Fruit fly (Drosophila melanogaster) whole organism, embryonic: Measurements from ENCODE around the gene CG33791.

Source experiments
- CG11085 ChIP-seq: fragments of 200-800 bp; sonication (Bioruptor generic); IDR thresholded peaks from 2 replicates; pipeline ENCODE4 v1.3.6; 2022; ENCODE audit warnings: missing biosample characterization, missing genetic modification characterization
- CG11093 ChIP-seq: fragments of 200-800 bp; sonication (Bioruptor generic); IDR thresholded peaks from 3 replicates; pipeline ENCODE4 v1.3.6; 2022; ENCODE audit warnings: missing biosample characterization, missing genetic modification characterization
- CG12391 ChIP-seq: fragments of 200-800 bp; sonication (Bioruptor generic); optimal IDR thresholded peaks from 3 replicates; lab custom pipeline; 2018; ENCODE audit warnings: missing biosample characterization, mild to moderate bottlenecking, missing genetic modification characterization, moderate library complexity
- CG15696 ChIP-seq: fragments of 200-800 bp; sonication (Bioruptor generic); optimal IDR thresholded peaks from 2 replicates; lab custom pipeline; 2019; ENCODE audit warnings: missing biosample characterization, mild to moderate bottlenecking, missing genetic modification characterization, moderate library complexity
- CG16779 ChIP-seq: fragments of 200-800 bp; sonication (Bioruptor generic); IDR thresholded peaks from 2 replicates; pipeline ENCODE4 v1.3.6; 2022; ENCODE audit warnings: missing biosample characterization, missing genetic modification characterization
- CG17361 ChIP-seq: fragments of 200-800 bp; sonication (Bioruptor generic); IDR thresholded peaks from 3 replicates; pipeline ENCODE4 v1.3.6; 2022; ENCODE audit warnings: missing biosample characterization, missing genetic modification characterization
- CG17385 ChIP-seq: fragments of 200-800 bp; sonication (Bioruptor generic); optimal IDR thresholded peaks from 3 replicates; lab custom pipeline; 2018; ENCODE audit warnings: missing biosample characterization, mild to moderate bottlenecking, missing genetic modification characterization
- CG18599 ChIP-seq: fragments of 200-800 bp; sonication (Bioruptor generic); optimal IDR thresholded peaks from 3 replicates; lab custom pipeline; 2017; ENCODE audit warnings: missing biosample characterization, missing genetic modification characterization, mild to moderate bottlenecking, moderate library complexity, missing genetic modification reagents
- CG30403 ChIP-seq: fragments of 200-800 bp; sonication (Bioruptor generic); optimal IDR thresholded peaks from 3 replicates; lab custom pipeline; 2016; ENCODE audit warnings: missing biosample characterization, missing genetic modification characterization
- CG31388 ChIP-seq: fragments of 200-800 bp; sonication (Bioruptor generic); optimal IDR thresholded peaks from 2 replicates; lab custom pipeline; 2016; ENCODE audit warnings: missing biosample characterization, missing genetic modification characterization
- CG3995 ChIP-seq: fragments of 200-800 bp; sonication (Bioruptor generic); optimal IDR thresholded peaks from 3 replicates; lab custom pipeline; 2016; ENCODE audit warnings: missing biosample characterization, missing genetic modification characterization
- CG4854 ChIP-seq: fragments of 200-800 bp; sonication (Bioruptor generic); optimal IDR thresholded peaks from 2 replicates; lab custom pipeline; 2016; ENCODE audit warnings: missing biosample characterization, missing genetic modification characterization, inconsistent platforms
- CG5245 ChIP-seq: fragments of 200-800 bp; sonication (Bioruptor generic); optimal IDR thresholded peaks from 3 replicates; lab custom pipeline; 2016; ENCODE audit warnings: missing biosample characterization, missing genetic modification characterization
- CG6689 ChIP-seq: fragments of 200-800 bp; sonication (Bioruptor generic); IDR thresholded peaks from 2 replicates; pipeline ENCODE4 v1.3.6; 2022; ENCODE audit warnings: missing biosample characterization, missing genetic modification characterization
- CG7271 ChIP-seq: fragments of 200-800 bp; sonication (Bioruptor generic); optimal IDR thresholded peaks from 2 replicates; lab custom pipeline; 2018; ENCODE audit warnings: missing biosample characterization, mild to moderate bottlenecking, missing genetic modification characterization, moderate library complexity
- CG7556 ChIP-seq: fragments of 200-800 bp; sonication (Bioruptor generic); optimal IDR thresholded peaks from 2 replicates; lab custom pipeline; 2017; ENCODE audit warnings: missing biosample characterization, mild to moderate bottlenecking, missing genetic modification characterization
- CG7987 ChIP-seq: fragments of 200-800 bp; sonication (Bioruptor generic); optimal IDR thresholded peaks from 2 replicates; lab custom pipeline; 2018; ENCODE audit warnings: missing biosample characterization, mild to moderate bottlenecking, missing genetic modification characterization, moderate library complexity
- CG8765 ChIP-seq: fragments of 200-800 bp; sonication (Bioruptor generic); IDR thresholded peaks from 2 replicates; pipeline ENCODE4 v1.3.6; 2022; ENCODE audit warnings: missing biosample characterization, missing genetic modification characterization
- CG8944 ChIP-seq: fragments of 200-800 bp; sonication (Bioruptor generic); optimal IDR thresholded peaks from 3 replicates; lab custom pipeline; 2016; ENCODE audit warnings: missing biosample characterization, missing genetic modification characterization
- CHES-1-like ChIP-seq: fragments of 200-800 bp; sonication (Bioruptor generic); optimal IDR thresholded peaks from 2 replicates; lab custom pipeline; 2016; ENCODE audit warnings: missing biosample characterization, missing genetic modification characterization
- Camta ChIP-seq: fragments of 200-800 bp; sonication (Bioruptor generic); optimal IDR thresholded peaks from 2 replicates; lab custom pipeline; 2016; ENCODE audit warnings: missing biosample characterization, missing genetic modification characterization
- CkIIα-i1 ChIP-seq: fragments of 200-800 bp; sonication (Bioruptor generic); IDR thresholded peaks from 2 replicates; pipeline ENCODE4 v1.3.6; 2022; ENCODE audit warnings: missing biosample characterization, missing genetic modification characterization
- CoRest ChIP-seq: fragments of 200-800 bp; sonication (Bioruptor generic); optimal IDR thresholded peaks from 3 replicates; lab custom pipeline; 2018; ENCODE audit warnings: missing biosample characterization, mild to moderate bottlenecking, missing genetic modification characterization, moderate library complexity
- D ChIP-seq, 2 experiments: fragments of 200-800 bp in 1 of 2; fragments of >200 bp in 1 of 2; sonication (Bioruptor generic) in 1 of 2; optimal IDR thresholded peaks; 2 replicates in 1 of 2; 3 replicates in 1 of 2; lab custom pipeline; 2017; ENCODE audit warnings: mild to moderate bottlenecking in 1 of 2, missing biosample characterization in 1 of 2, missing genetic modification characterization in 1 of 2, missing genetic modification reagents in 1 of 2
- Drgx ChIP-seq: fragments of 200-800 bp; sonication (Bioruptor generic); IDR thresholded peaks from 2 replicates; pipeline ENCODE4 v1.3.6; 2022; ENCODE audit warnings: missing biosample characterization, missing genetic modification characterization
- HLH3B ChIP-seq: fragments of 200-800 bp; sonication (Bioruptor generic); IDR thresholded peaks from 2 replicates; pipeline ENCODE4 v1.3.6; 2022; ENCODE audit warnings: missing biosample characterization, missing genetic modification characterization
- Hr3 ChIP-seq: fragments of 200-800 bp; sonication (Bioruptor generic); optimal IDR thresholded peaks from 3 replicates; lab custom pipeline; 2016; ENCODE audit warnings: missing biosample characterization, missing genetic modification characterization
- Max ChIP-seq: fragments of 200-800 bp; sonication (Bioruptor generic); optimal IDR thresholded peaks from 2 replicates; lab custom pipeline; 2016; ENCODE audit warnings: missing biosample characterization, mild to moderate bottlenecking, missing genetic modification characterization
- Ptx1 ChIP-seq: fragments of 200-800 bp; sonication (Bioruptor generic); IDR thresholded peaks from 2 replicates; pipeline ENCODE4 v1.3.6; 2022; ENCODE audit warnings: missing biosample characterization, missing genetic modification characterization
- Xbp1 ChIP-seq: fragments of 200-800 bp; sonication (Bioruptor generic); optimal IDR thresholded peaks from 3 replicates; lab custom pipeline; 2016; ENCODE audit warnings: missing biosample characterization, mild to moderate bottlenecking, missing genetic modification characterization
- Xrp1 ChIP-seq: fragments of 200-800 bp; sonication (Bioruptor generic); IDR thresholded peaks from 2 replicates; pipeline ENCODE4 v1.3.6; 2022; ENCODE audit warnings: missing biosample characterization, missing genetic modification characterization
- ato ChIP-seq: fragments of 200-800 bp; sonication (Bioruptor generic); IDR thresholded peaks from 2 replicates; pipeline ENCODE4 v1.3.6; 2022; ENCODE audit warnings: missing biosample characterization, missing genetic modification characterization; ENCODE audit not compliant: partially characterized antibody
- az2 ChIP-seq: fragments of 200-800 bp; sonication (Bioruptor generic); optimal IDR thresholded peaks from 3 replicates; lab custom pipeline; 2016; ENCODE audit warnings: missing biosample characterization, missing genetic modification characterization
- chm ChIP-seq: fragments of 200-800 bp; sonication (Bioruptor generic); IDR thresholded peaks from 2 replicates; pipeline ENCODE4 v1.3.6; 2022; ENCODE audit warnings: missing biosample characterization, missing genetic modification characterization
- corto ChIP-seq: fragments of 200-800 bp; sonication (Bioruptor generic); optimal IDR thresholded peaks from 2 replicates; lab custom pipeline; 2016; ENCODE audit warnings: missing biosample characterization, mild to moderate bottlenecking, missing genetic modification characterization, moderate library complexity
- esg ChIP-seq: fragments of 200-800 bp; sonication (Bioruptor generic); conservative IDR thresholded peaks from 2 replicates; pipeline ENCODE4 v1.3.6; 2022; ENCODE audit warnings: missing biosample characterization, missing genetic modification characterization
- ewg ChIP-seq: fragments of 200-800 bp; sonication (Bioruptor generic); optimal IDR thresholded peaks from 3 replicates; lab custom pipeline; 2017; ENCODE audit warnings: mild to moderate bottlenecking, missing biosample characterization, missing genetic modification reagents, missing genetic modification characterization
- gcm ChIP-seq: fragments of 200-800 bp; sonication (Bioruptor generic); optimal IDR thresholded peaks from 2 replicates; lab custom pipeline; 2019; ENCODE audit warnings: missing biosample characterization, mild to moderate bottlenecking, missing genetic modification characterization, moderate library complexity
- gcm2 ChIP-seq: fragments of 200-800 bp; sonication (Bioruptor generic); optimal IDR thresholded peaks from 2 replicates; lab custom pipeline; 2016; ENCODE audit warnings: missing biosample characterization, missing genetic modification characterization
- gfzf ChIP-seq: fragments of 200-800 bp; sonication (Bioruptor generic); optimal IDR thresholded peaks from 2 replicates; lab custom pipeline; 2016; ENCODE audit warnings: missing biosample characterization, mild to moderate bottlenecking, missing genetic modification characterization, moderate library complexity
- grn ChIP-seq: fragments of 200-800 bp; sonication (Bioruptor generic); optimal IDR thresholded peaks from 3 replicates; lab custom pipeline; 2017; ENCODE audit warnings: missing biosample characterization, missing genetic modification characterization
- jumu ChIP-seq: fragments of 200-800 bp; sonication (Bioruptor generic); optimal IDR thresholded peaks from 3 replicates; lab custom pipeline; 2016; ENCODE audit warnings: missing biosample characterization, missing genetic modification characterization
- lola ChIP-seq, 3 experiments: fragments of >200 bp in 2 of 3; fragments of 200-800 bp in 1 of 3; sonication (Bioruptor generic) in 1 of 3; optimal IDR thresholded peaks; 2 replicates each; lab custom pipeline; 2017 to 2019; ENCODE audit warnings: missing biosample characterization in 3 of 3, missing genetic modification characterization in 3 of 3, mild to moderate bottlenecking in 1 of 3, moderate library complexity in 1 of 3
- peb ChIP-seq: fragments of 200-800 bp; sonication (Bioruptor generic); IDR thresholded peaks from 2 replicates; pipeline ENCODE4 v1.3.6; 2022; ENCODE audit warnings: missing biosample characterization, missing genetic modification characterization
- pfk ChIP-seq: fragments of 200-800 bp; sonication (Bioruptor generic); optimal IDR thresholded peaks from 2 replicates; lab custom pipeline; 2018; ENCODE audit warnings: missing biosample characterization, mild to moderate bottlenecking, missing genetic modification characterization, moderate library complexity
- phol ChIP-seq: fragments of 200-800 bp; sonication (Bioruptor generic); optimal IDR thresholded peaks from 3 replicates; lab custom pipeline; 2018; ENCODE audit warnings: missing biosample characterization, mild to moderate bottlenecking, missing genetic modification characterization, moderate library complexity
- slbo ChIP-seq: fragments of 200-800 bp; sonication (Bioruptor generic); IDR thresholded peaks from 2 replicates; pipeline ENCODE4 v1.3.6; 2022; ENCODE audit warnings: missing biosample characterization, missing genetic modification characterization
- sr ChIP-seq: fragments of 200-800 bp; sonication (Bioruptor generic); IDR thresholded peaks from 3 replicates; pipeline ENCODE4 v1.3.6; 2022; ENCODE audit warnings: missing biosample characterization, missing genetic modification characterization
- stc ChIP-seq: fragments of 200-800 bp; sonication (Bioruptor generic); IDR thresholded peaks from 2 replicates; pipeline ENCODE4 v1.3.6; 2022; ENCODE audit warnings: missing biosample characterization, missing genetic modification characterization
- z ChIP-seq: fragments of 200-800 bp; sonication (Bioruptor generic); IDR thresholded peaks from 3 replicates; pipeline ENCODE4 v1.3.6; 2022; ENCODE audit warnings: missing biosample characterization, missing genetic modification characterization

The CG33791 gene

DNA sequence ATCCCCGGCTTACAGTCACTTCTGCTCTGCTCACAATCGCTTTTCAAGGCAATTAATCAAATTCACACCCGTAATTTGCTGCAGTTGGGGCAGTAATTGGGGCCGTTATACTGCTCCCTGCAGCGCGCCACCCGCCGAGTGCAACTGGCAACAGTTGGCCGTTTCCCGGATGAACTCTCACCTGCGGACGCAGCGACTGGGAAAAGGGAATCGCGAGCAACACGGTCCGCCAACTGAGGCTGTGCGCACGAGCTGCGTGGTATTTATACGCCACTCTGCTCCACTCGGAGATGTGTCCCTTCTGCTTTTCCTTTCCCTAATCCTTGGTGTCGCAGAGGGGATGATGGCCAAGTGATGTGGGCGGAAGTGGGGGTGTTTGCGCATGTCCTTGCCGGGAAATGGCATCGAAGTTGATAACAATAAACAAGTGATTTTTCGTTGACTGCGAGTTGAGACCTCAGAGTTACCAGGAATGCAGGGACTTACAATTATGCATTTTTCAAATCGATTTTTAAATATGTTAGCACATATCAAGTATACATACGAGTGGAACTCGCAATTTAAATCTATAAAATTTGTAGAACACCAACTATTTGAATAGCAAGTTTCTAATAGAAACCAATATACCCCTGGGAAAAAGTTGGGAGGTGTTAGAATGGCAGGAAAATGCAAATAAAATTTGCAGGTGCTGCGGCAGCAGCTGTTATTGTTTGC, 26.5 kb downstream of the CG33791 start, which contains the start of gene GC:
Gene GC (minus strand): TSS at position 238 of the 714 bp plus-strand sequence.
- TF ChIP-seq z (GFP tag; lab: Robert Waterston, UW) (no peak), sr (no peak), CG31388 (no peak), Max (GFP tag; lab: Kevin White, UChicago) (no peak), Hr3 (no peak), CG15696 (tag; lab: Kevin White, UChicago) (no peak), CoRest (tag; lab: Kevin White, UChicago) (peak; percentile 5), CG17385 (no peak), gcm (GFP tag; lab: Kevin White, UChicago) (no peak), chm (no peak), esg (GFP tag; lab: Robert Waterston, UW) (peak; percentile 32; the same call in 1 of the 2 replicates), D (optimal IDR thresholded peaks at IDR 0.05; lab: Kevin White, UChicago) (no peak), D (GFP tag; optimal IDR thresholded peaks at IDR 0.05; lab: Kevin White, UChicago) (no peak), CkIIα-i1 (GFP tag; lab: Robert Waterston, UW) (no peak), HLH3B (peak; percentile 34; the same call in 1 of the 2 replicates), CG7271 (tag; lab: Kevin White, UChicago) (no peak), gfzf (GFP tag; lab: Kevin White, UChicago) (no peak), CG11085 (GFP tag; lab: Robert Waterston, UW) (no peak), CG4854 (no peak), corto (GFP tag; lab: Kevin White, UChicago) (no peak), CG7987 (GFP tag; lab: Kevin White, UChicago) (no peak), CG17361 (GFP tag; lab: Robert Waterston, UW) (no peak), CG12391 (tag; lab: Kevin White, UChicago) (peak; percentile 4), pfk (no peak), peb (GFP tag; lab: Robert Waterston, UW) (no peak), phol (tag; lab: Kevin White, UChicago) (no peak), CG11093 (GFP tag; lab: Robert Waterston, UW) (no peak), ewg (peak; percentile 89), stc (GFP tag; lab: Robert Waterston, UW) (peak; percentile 47), Xbp1 (GFP tag; lab: Kevin White, UChicago) (no peak), Xrp1 (GFP tag; lab: Robert Waterston, UW) (0 out of 2 replicates have a peak, but pooled peaks have one; percentile 14), CG8765 (GFP tag; lab: Robert Waterston, UW) (no peak), Ptx1 (GFP tag; lab: Robert Waterston, UW) (peak; percentile 42; the same call in 1 of the 2 replicates), Camta (GFP tag; lab: Kevin White, UChicago) (no peak), az2 (GFP tag; lab: Kevin White, UChicago) (no peak), CG5245 (GFP tag; lab: Kevin White, UChicago) (no peak), CG3995 (GFP tag; lab: Kevin White, UChicago) (no peak), ato (GFP tag; lab: Robert Waterston, UW) (no peak), CG30403 (GFP tag; lab: Kevin White, UChicago) (peak; percentile 15), CG8944 (GFP tag; lab: Kevin White, UChicago) (no peak), gcm2 (GFP tag; lab: Kevin White, UChicago) (no peak), lola (GFP tag; optimal IDR thresholded peaks at IDR 0.05; lab: Kevin White, UChicago) (no peak), grn (GFP tag; lab: Kevin White, UChicago) (no peak), CG16779 (peak; percentile 37; the same call in 1 of the 2 replicates), jumu (GFP tag; lab: Kevin White, UChicago) (no peak), slbo (peak; percentile 56), CG6689 (GFP tag; lab: Robert Waterston, UW) (peak; percentile 32; the same call in 1 of the 2 replicates), CG18599 (GFP tag; lab: Kevin White, UChicago) (peak; percentile 26), Drgx (no peak), CG7556 (GFP tag; lab: Kevin White, UChicago) (peak; percentile 13), CHES-1-like (no peak)
